Worm (Caenorhabditis elegans): ENCODE measurements around the gene nduf-2.2.

The nduf-2.2 gene

DNA sequence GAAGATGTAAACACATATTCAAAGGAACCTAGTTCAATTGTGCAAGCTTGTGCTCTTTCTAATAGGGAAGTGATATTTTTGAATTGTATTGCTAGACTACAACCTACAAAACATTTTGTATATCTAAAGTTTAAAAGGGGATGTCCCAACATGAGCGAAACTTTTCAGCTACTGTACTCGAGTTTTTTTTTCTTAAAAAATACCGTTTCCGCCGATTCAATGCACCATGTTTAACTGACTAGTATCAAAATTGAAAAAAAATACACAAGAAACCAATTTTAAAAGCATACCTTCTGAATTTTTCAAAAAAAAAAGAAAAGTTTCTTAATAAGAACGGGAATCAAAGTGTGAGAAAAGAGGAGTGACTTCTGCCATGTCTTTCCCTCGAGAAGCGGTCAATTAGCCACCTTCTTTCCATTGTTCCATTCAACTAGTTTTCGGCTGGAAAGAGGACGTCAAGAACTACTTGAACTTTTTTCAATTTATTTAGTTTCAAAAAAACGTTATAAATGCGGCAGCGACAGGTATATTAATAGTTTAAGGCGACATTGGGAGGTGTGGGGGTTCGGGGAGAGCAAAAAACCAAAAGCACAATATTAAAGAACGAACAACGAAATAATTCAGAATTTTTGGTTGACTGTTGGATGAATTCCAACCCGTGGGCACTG is 49.6 kb upstream of the nduf-2.2 start, which contains the start of gene nas-4 (continued):
- TF ChIP-seq nhr-48 (tag; optimal IDR thresholded peaks at IDR 0.05) (peak; percentile 41), ceh-62 (tag; optimal IDR thresholded peaks at IDR 0.05) (no peak), nhr-10 (tag; optimal IDR thresholded peaks at IDR 0.05) (peak; percentile 70), F44E2.7 (GFP tag; IDR thresholded peaks at IDR 0.05) (no peak), nhr-25 (tag; optimal IDR thresholded peaks at IDR 0.05; ENCODE audit: borderline replicate concordance, insufficient read depth) (no peak), jun-1 (tag; optimal IDR thresholded peaks at IDR 0.05) (no peak), ceh-44 (GFP tag; IDR thresholded peaks at IDR 0.05) (no peak), unc-39 (tag; optimal IDR thresholded peaks at IDR 0.05) (no peak), tra-1 (GFP tag; IDR thresholded peaks at IDR 0.05) (no peak), egl-43 (GFP tag; IDR thresholded peaks at IDR 0.05) (no peak)

DNA sequence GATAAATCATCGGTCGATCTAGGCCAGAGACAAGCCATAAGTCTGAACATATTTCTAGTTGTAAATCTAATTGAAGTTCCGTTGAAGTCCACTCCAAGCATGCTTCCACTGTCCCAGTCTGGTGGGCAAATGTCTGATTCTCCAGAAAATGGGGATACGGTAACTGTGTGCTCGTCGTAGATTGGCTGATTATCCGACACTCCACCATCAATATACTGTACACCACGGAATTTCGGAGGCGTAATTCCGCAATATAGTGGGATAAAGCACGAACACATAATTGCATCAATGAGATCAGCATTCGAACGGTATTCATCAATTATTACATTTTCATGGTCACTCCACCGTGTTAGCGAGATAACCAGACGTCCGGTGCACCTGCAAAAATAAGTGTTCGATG is 46.8 kb upstream of the nduf-2.2 start:
- no peak for TF ChIP-seq lin-15B (tag; optimal IDR thresholded peaks at IDR 0.05)
- peak; percentile 40 for TF ChIP-seq aha-1 (tag)
- no peak for TF ChIP-seq F26F4.8 (GFP tag; conservative IDR thresholded peaks at IDR 0.05)
- TF ChIP-seq nhr-25 (tag; optimal IDR thresholded peaks at IDR 0.05; ENCODE audit: borderline replicate concordance, insufficient read depth) = no peak
- no peak for TF ChIP-seq vab-7 (GFP tag; IDR thresholded peaks at IDR 0.05)
- no peak for TF ChIP-seq ztf-7 (tag; optimal IDR thresholded peaks at IDR 0.05)
- TF ChIP-seq zip-2 (tag; optimal IDR thresholded peaks at IDR 0.05) = no peak
- TF ChIP-seq mxl-3 (GFP tag; optimal IDR thresholded peaks at IDR 0.05) = peak; percentile 6
- no peak for TF ChIP-seq T26A8.4 (GFP tag; IDR thresholded peaks at IDR 0.05)
- no peak for TF ChIP-seq attf-4 (tag; optimal IDR thresholded peaks at IDR 0.05)
- TF ChIP-seq lin-39 (tag; optimal IDR thresholded peaks at IDR 0.05) = no peak
- TF ChIP-seq Y75B8A.6 (GFP tag; IDR thresholded peaks at IDR 0.05) = no peak

ce11 chrIII:6419409-6419944 is 45.5 kb upstream of the nduf-2.2 start, which contains the start of gene atgl-1:
Gene atgl-1 (minus strand): TSS chrIII:6419459.
- TF ChIP-seq nhr-41 (GFP tag; IDR thresholded peaks at IDR 0.05) (no peak), ama-1 (optimal IDR thresholded peaks at IDR 0.05) (no peak), ceh-28 (tag; optimal IDR thresholded peaks at IDR 0.05) (no peak), dmd-9 (GFP tag; IDR thresholded peaks at IDR 0.05) (no peak), nhr-48 (tag; optimal IDR thresholded peaks at IDR 0.05) (peak; percentile 8), nhr-111 (GFP tag; optimal IDR thresholded peaks at IDR 0.05) (no peak), snpc-4 (tag; optimal IDR thresholded peaks at IDR 0.05) (no peak), mdl-1 (tag; optimal IDR thresholded peaks at IDR 0.05) (peak in 1 of 2 experiments; percentile 38), F10B5.3 (tag; optimal IDR thresholded peaks at IDR 0.05) (no peak), dve-1 (tag; optimal IDR thresholded peaks at IDR 0.05; ENCODE audit: insufficient read depth) (peak; percentile 1), hlh-11 (tag; optimal IDR thresholded peaks at IDR 0.05) (peak; percentile 52), nhr-28 (tag; optimal IDR thresholded peaks at IDR 0.05) (peak; percentile 69), mxl-3 (GFP tag; optimal IDR thresholded peaks at IDR 0.05) (peak; percentile 35), lin-29 (GFP tag; IDR thresholded peaks at IDR 0.05) (no peak), daf-16 (GFP tag; optimal IDR thresholded peaks at IDR 0.05) (no peak), daf-16 (tag; optimal IDR thresholded peaks at IDR 0.05) (peak; percentile 15), lin-13 (GFP tag; optimal IDR thresholded peaks at IDR 0.05) (no peak), dmd-6 (GFP tag; IDR thresholded peaks at IDR 0.05) (peak; percentile 32; the same call in 1 of the 2 replicates), hlh-30 (tag; optimal IDR thresholded peaks at IDR 0.05; ENCODE audit: insufficient read depth) (peak; percentile 43)

Measured in whole organism, L4 larva.